Fruit fly (Drosophila melanogaster) whole organism, embryonic: ENCODE measurements around the gene CG7611.

Source experiments
- CG11085 ChIP-seq: fragments of 200-800 bp; sonication (Bioruptor generic); IDR thresholded peaks from 2 replicates; pipeline ENCODE4 v1.3.6; 2022; ENCODE audit warnings: missing biosample characterization, missing genetic modification characterization
- CG12769 ChIP-seq: fragments of 200-800 bp; sonication (Bioruptor generic); optimal IDR thresholded peaks from 2 replicates; lab custom pipeline; 2019; ENCODE audit warnings: missing biosample characterization, mild to moderate bottlenecking, missing genetic modification characterization, moderate library complexity
- chinmo ChIP-seq: fragments of 200-800 bp; sonication (Bioruptor generic); IDR thresholded peaks from 4 replicates; pipeline ENCODE4 v1.3.6; 2022; ENCODE audit warnings: missing biosample characterization, missing genetic modification characterization; ENCODE audit not compliant: partially characterized antibody
- ems ChIP-seq: fragments of 200-800 bp; sonication (Bioruptor generic); optimal IDR thresholded peaks from 3 replicates; lab custom pipeline; 2016; ENCODE audit warnings: missing biosample characterization, missing genetic modification characterization
- ken ChIP-seq: fragments of 200-800 bp; sonication (Bioruptor generic); IDR thresholded peaks from 3 replicates; pipeline ENCODE4 v1.3.6; 2022; ENCODE audit warnings: missing biosample characterization, missing genetic modification characterization

DNA sequence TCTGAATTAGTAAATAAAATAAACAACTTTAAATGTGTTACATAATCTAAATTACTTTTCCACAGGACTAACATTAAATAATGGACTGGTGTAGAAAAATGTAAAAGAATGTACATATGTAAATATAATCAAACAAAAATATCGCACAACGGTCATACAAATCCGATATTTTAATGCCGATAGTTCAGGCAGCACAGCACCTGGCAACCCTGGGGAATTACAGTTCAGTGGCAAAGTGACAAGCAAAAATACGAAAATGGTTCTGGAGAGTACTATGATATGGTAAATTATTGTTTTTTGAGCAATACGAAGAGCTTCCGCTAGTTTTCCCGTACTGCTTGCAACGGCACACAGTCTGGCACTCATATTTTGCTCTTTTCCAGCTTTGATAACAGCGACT, 13.9 kb downstream of the CG7611 start, which contains the start of gene Rpn10:
- TF ChIP-seq ken (GFP tag; lab: Robert Waterston, UW): no peak
- TF ChIP-seq ems: no peak
- TF ChIP-seq CG12769 (tag; lab: Kevin White, UChicago): no peak
- peak; percentile 94 for TF ChIP-seq chinmo (GFP tag; lab: Robert Waterston, UW)
- no peak for TF ChIP-seq CG11085 (GFP tag; lab: Robert Waterston, UW)
